Fruit fly (Drosophila melanogaster): ENCODE results near the gene CG17648.
A peak's percentile ranks its signal among the peaks of the same experiment; 100 is the strongest.

Gene CG17648

dm6 chr2L:1727826-1728619 is 24.1 kb upstream of the CG17648 start (continued):
- TF ChIP-seq Lhr (GFP tag; optimal IDR thresholded peaks at IDR 0.05) (peak; percentile 96), twi (tag; optimal IDR thresholded peaks at IDR 0.05) (peak; percentile 98), CG12659 (GFP tag; optimal IDR thresholded peaks at IDR 0.05) (peak; percentile 99), CG18011 (GFP tag; optimal IDR thresholded peaks at IDR 0.05) (peak; percentile 91), ATbp (GFP tag; optimal IDR thresholded peaks at IDR 0.05) (peak; percentile 98), unpg (GFP tag; optimal IDR thresholded peaks at IDR 0.05) (peak; percentile 98), B-H1 (GFP tag; IDR thresholded peaks at IDR 0.05) (peak; percentile 90), pb (GFP tag; optimal IDR thresholded peaks at IDR 0.05) (peak; percentile 60), Sry-δ (GFP tag; optimal IDR thresholded peaks at IDR 0.05) (peak; percentile 79), danr (GFP tag; IDR thresholded peaks at IDR 0.05) (peak; percentile 94), Bdp1 (GFP tag; optimal IDR thresholded peaks at IDR 0.05) (peak; percentile 79), CG4707 (GFP tag; optimal IDR thresholded peaks at IDR 0.05) (peak; percentile 89), CG13624 (GFP tag; optimal IDR thresholded peaks at IDR 0.05) (peak; percentile 79), CG10267 (tag; optimal IDR thresholded peaks at IDR 0.05) (peak; percentile 91), CG9609 (GFP tag; optimal IDR thresholded peaks at IDR 0.05) (peak; percentile 73), ftz-f1 (GFP tag; optimal IDR thresholded peaks at IDR 0.05) (peak; percentile 89), mirr (GFP tag; optimal IDR thresholded peaks at IDR 0.05) (peak; percentile 83), vvl (GFP tag; IDR thresholded peaks at IDR 0.05) (peak; percentile 98), CG4617 (GFP tag; optimal IDR thresholded peaks at IDR 0.05; ENCODE audit: borderline replicate concordance) (peak; percentile 89), hkb (optimal IDR thresholded peaks at IDR 0.05) (no peak), hkb (GFP tag; IDR thresholded peaks at IDR 0.05) (peak; percentile 98), CG17359 (tag; optimal IDR thresholded peaks at IDR 0.05) (peak; percentile 92), HLHmδ (GFP tag; optimal IDR thresholded peaks at IDR 0.05) (no peak), H2.0 (GFP tag; IDR thresholded peaks at IDR 0.05) (peak; percentile 94), CG7987 (GFP tag; optimal IDR thresholded peaks at IDR 0.05) (peak; percentile 62), chif (GFP tag; optimal IDR thresholded peaks at IDR 0.05) (peak; percentile 51 to 84), z (GFP tag; IDR thresholded peaks at IDR 0.05) (0 out of 3 replicates have a peak, but pooled peaks have one; percentile 42), jigr1 (GFP tag; IDR thresholded peaks at IDR 0.05) (peak; percentile 91), caup (GFP tag; optimal IDR thresholded peaks at IDR 0.05; ENCODE audit: severe bottlenecking) (peak; percentile 99), h (optimal IDR thresholded peaks at IDR 0.05) (no peak), CG12104 (GFP tag; optimal IDR thresholded peaks at IDR 0.05) (peak; percentile 96), sob (GFP tag; IDR thresholded peaks at IDR 0.05) (peak; percentile 98), bbx (GFP tag; IDR thresholded peaks at IDR 0.05; ENCODE audit: partially characterized antibody) (peak; percentile 78), CG18599 (GFP tag; optimal IDR thresholded peaks at IDR 0.05) (peak; percentile 99), dysf (GFP tag; IDR thresholded peaks at IDR 0.05) (peak; percentile 99), CG14710 (tag; optimal IDR thresholded peaks at IDR 0.05) (peak; percentile 93), Ada2b (GFP tag; IDR thresholded peaks at IDR 0.05) (peak; percentile 96), zf30C (GFP tag; optimal IDR thresholded peaks at IDR 0.05) (peak; percentile 63), eyg (GFP tag; optimal IDR thresholded peaks at IDR 0.05) (peak; percentile 56), BtbVII (GFP tag; optimal IDR thresholded peaks at IDR 0.05) (peak; percentile 97), tna (GFP tag; IDR thresholded peaks at IDR 0.05; ENCODE audit: partially characterized antibody) (peak; percentile 80), pho (GFP tag; optimal IDR thresholded peaks at IDR 0.05) (peak; percentile 88), NC2α (GFP tag; optimal IDR thresholded peaks at IDR 0.05) (peak; percentile 61), Pdp1 (GFP tag; optimal IDR thresholded peaks at IDR 0.05) (peak; percentile 51 to 92), CG5245 (GFP tag; optimal IDR thresholded peaks at IDR 0.05) (peak; percentile 91), CG6765 (GFP tag; optimal IDR thresholded peaks at IDR 0.05) (peak; percentile 96), Ptx1 (GFP tag; IDR thresholded peaks at IDR 0.05) (peak; percentile 98), bab2 (GFP tag; optimal IDR thresholded peaks at IDR 0.05) (peak; percentile 89), CG16779 (GFP tag; IDR thresholded peaks at IDR 0.05) (peak; percentile 92)
